Fruit fly (Drosophila melanogaster): Measurements from ENCODE around the gene ergic53.

The ergic53 gene

dm6 chr3L:8506975-8507441 lies 27.8 kb upstream of the ergic53 start, which contains the start of gene CG43163 (continued):
- TF ChIP-seq CG7368 (GFP tag; optimal IDR thresholded peaks at IDR 0.05), result peak; percentile 14
- peak; percentile 92 for TF ChIP-seq Eip78C (GFP tag)
- peak; percentile 78 for TF ChIP-seq esn (GFP tag; optimal IDR thresholded peaks at IDR 0.05)
- no peak for TF ChIP-seq CG32006 (GFP tag; optimal IDR thresholded peaks at IDR 0.05)
- TF ChIP-seq fkh (GFP tag; optimal IDR thresholded peaks at IDR 0.05), result peak; percentile 55
- TF ChIP-seq CG31627 (GFP tag; optimal IDR thresholded peaks at IDR 0.05), result peak; percentile 63
- no peak for TF ChIP-seq CG11902 (GFP tag; optimal IDR thresholded peaks at IDR 0.05)
- TF ChIP-seq OdsH (GFP tag; optimal IDR thresholded peaks at IDR 0.05), result no peak
- TF ChIP-seq salr (GFP tag; optimal IDR thresholded peaks at IDR 0.05), result peak; percentile 16 to 42
- no peak for TF ChIP-seq CG3919 (GFP tag; optimal IDR thresholded peaks at IDR 0.05)
- TF ChIP-seq net (GFP tag; optimal IDR thresholded peaks at IDR 0.05), result no peak
- peak; percentile 52 for TF ChIP-seq CG3032 (tag; optimal IDR thresholded peaks at IDR 0.05)
- no peak for TF ChIP-seq Hr39 (GFP tag; optimal IDR thresholded peaks at IDR 0.05)
- peak; percentile 33 to 55 for TF ChIP-seq ss (GFP tag; optimal IDR thresholded peaks at IDR 0.05)
- no peak for TF ChIP-seq Hr38 (GFP tag; optimal IDR thresholded peaks at IDR 0.05)
- peak; percentile 81 for TF ChIP-seq eg (GFP tag; IDR thresholded peaks at IDR 0.05)
- no peak for TF ChIP-seq Eip93F (GFP tag; optimal IDR thresholded peaks at IDR 0.05)
- TF ChIP-seq spab (GFP tag; optimal IDR thresholded peaks at IDR 0.05), result no peak
- peak; percentile 38 for TF ChIP-seq CG11762 (GFP tag; optimal IDR thresholded peaks at IDR 0.05; ENCODE audit: insufficient read depth)
- TF ChIP-seq Met (GFP tag; optimal IDR thresholded peaks at IDR 0.05), result no peak
- peak; percentile 79 for TF ChIP-seq CG15336 (GFP tag; IDR thresholded peaks at IDR 0.05)
- TF ChIP-seq Ets21C (GFP tag; optimal IDR thresholded peaks at IDR 0.05), result no peak
- TF ChIP-seq Sox102F (GFP tag; optimal IDR thresholded peaks at IDR 0.05), result no peak
- no peak for TF ChIP-seq fd85E (GFP tag; optimal IDR thresholded peaks at IDR 0.05)
- TF ChIP-seq CG8632 (GFP tag; optimal IDR thresholded peaks at IDR 0.05), result peak; percentile 47
- TF ChIP-seq pdm3 (GFP tag; optimal IDR thresholded peaks at IDR 0.05), result no peak
- TF ChIP-seq Gug (GFP tag; IDR thresholded peaks at IDR 0.05), result peak; percentile 52
- TF ChIP-seq CG6276 (GFP tag; optimal IDR thresholded peaks at IDR 0.05), result no peak
- peak; percentile 69 for TF ChIP-seq topi (GFP tag; optimal IDR thresholded peaks at IDR 0.05)
- TF ChIP-seq CG6163 (GFP tag; IDR thresholded peaks at IDR 0.05), result peak; percentile 78
- TF ChIP-seq cyc (GFP tag; optimal IDR thresholded peaks at IDR 0.05), result peak; percentile 57

dm6 chr3L:8509567-8510109 lies 25.1 kb upstream of the ergic53 start, which contains the start of the genes ZC3H3 and Pus7:
Gene ZC3H3, minus strand, starts transcription at chr3L:8509763.
Gene Pus7, plus strand, starts transcription at chr3L:8510003.
- TF ChIP-seq Sox14 (GFP tag; optimal IDR thresholded peaks at IDR 0.05), result peak; percentile 52
- TF ChIP-seq cyc (GFP tag; optimal IDR thresholded peaks at IDR 0.05), result no peak
- TF ChIP-seq OdsH (GFP tag; optimal IDR thresholded peaks at IDR 0.05), result no peak
- no peak for TF ChIP-seq Hr4 (GFP tag; optimal IDR thresholded peaks at IDR 0.05)
- peak; percentile 18 for TF ChIP-seq esn (GFP tag; optimal IDR thresholded peaks at IDR 0.05)
- TF ChIP-seq CG16779 (tag; optimal IDR thresholded peaks at IDR 0.05), result no peak
- TF ChIP-seq CG15336 (GFP tag; IDR thresholded peaks at IDR 0.05), result no peak
- no peak for TF ChIP-seq Sox102F (GFP tag; optimal IDR thresholded peaks at IDR 0.05)
- TF ChIP-seq Eip75B (GFP tag; optimal IDR thresholded peaks at IDR 0.05), result no peak
- peak; percentile 39 for TF ChIP-seq fkh (GFP tag; optimal IDR thresholded peaks at IDR 0.05)
- peak; percentile 47 for TF ChIP-seq dsx (GFP tag; optimal IDR thresholded peaks at IDR 0.05; ENCODE audit: poor library complexity, severe bottlenecking)

- TF ChIP-seq Ets96B (tag; optimal IDR thresholded peaks at IDR 0.05) (no peak), CG10669 (GFP tag; optimal IDR thresholded peaks at IDR 0.05) (no peak), svp (GFP tag) (no peak), CG11762 (GFP tag; optimal IDR thresholded peaks at IDR 0.05; ENCODE audit: insufficient read depth) (no peak), net (GFP tag; optimal IDR thresholded peaks at IDR 0.05) (no peak), fd59A (GFP tag; optimal IDR thresholded peaks at IDR 0.05) (no peak), Sox14 (GFP tag; optimal IDR thresholded peaks at IDR 0.05) (no peak), CG8119 (GFP tag; IDR thresholded peaks at IDR 0.05) (no peak), CG10631 (GFP tag; optimal IDR thresholded peaks at IDR 0.05) (no peak), esn (GFP tag; optimal IDR thresholded peaks at IDR 0.05) (no peak), dsx (GFP tag; optimal IDR thresholded peaks at IDR 0.05; ENCODE audit: poor library complexity, severe bottlenecking) (no peak), CG4318 (GFP tag; optimal IDR thresholded peaks at IDR 0.05) (no peak), Hr38 (GFP tag; optimal IDR thresholded peaks at IDR 0.05) (no peak), ss (GFP tag; optimal IDR thresholded peaks at IDR 0.05) (no peak), topi (GFP tag; optimal IDR thresholded peaks at IDR 0.05) (no peak)
Measured at dm6 chr3L:8512428-8512827, 22.3 kb upstream of the ergic53 start, which contains the start of gene CG6765. Gene CG6765, plus strand, starts transcription at chr3L:8512767.
